Fruit fly (Drosophila melanogaster) whole organism, wandering third instar larva: ENCODE measurements around the gene ninaE.

ENCODE experiments used
- Abd-B ChIP-seq: fragments of >200 bp; optimal IDR thresholded peaks from 2 replicates; lab custom pipeline; 2017; ENCODE audit warnings: missing biosample characterization, missing genetic modification characterization
- CG32264 ChIP-seq: fragments of 200-800 bp; sonication (Bioruptor generic); optimal IDR thresholded peaks from 2 replicates; lab custom pipeline; 2016; ENCODE audit warnings: missing biosample characterization, missing genetic modification characterization
- CG9705 ChIP-seq: fragments of 200-800 bp; sonication (Bioruptor generic); optimal IDR thresholded peaks from 2 replicates; lab custom pipeline; 2018; ENCODE audit warnings: missing biosample characterization, mild to moderate bottlenecking, missing genetic modification characterization
- CrebA ChIP-seq: fragments of 200-800 bp; sonication (Bioruptor generic); optimal IDR thresholded peaks from 2 replicates; lab custom pipeline; 2016; ENCODE audit warnings: missing biosample characterization, mild to moderate bottlenecking, missing genetic modification characterization, borderline replicate concordance
- Dfd ChIP-seq: fragments of >200 bp; optimal IDR thresholded peaks from 2 replicates; lab custom pipeline; 2017; ENCODE audit warnings: missing biosample characterization, missing genetic modification characterization
- Dif ChIP-seq: fragments of 200-275, 200-300 bp; sonication (Bioruptor generic); optimal IDR thresholded peaks from 2 replicates; lab custom pipeline; 2018; ENCODE audit warnings: missing biosample characterization, missing genetic modification characterization; ENCODE audit not compliant: partially characterized antibody
- GATAd ChIP-seq: sonication (Bioruptor generic); optimal IDR thresholded peaks from 2 replicates; lab custom pipeline; 2016; ENCODE audit warnings: missing biosample characterization, missing genetic modification characterization
- HLH106 ChIP-seq: fragments of 200-800 bp; optimal IDR thresholded peaks from 3 replicates; lab custom pipeline; 2019; ENCODE audit warnings: missing biosample characterization, mild to moderate bottlenecking, missing genetic modification characterization, moderate library complexity
- Hnf4 ChIP-seq: fragments of 200-800 bp; sonication (Bioruptor generic); optimal IDR thresholded peaks from 2 replicates; lab custom pipeline; 2016; ENCODE audit warnings: missing biosample characterization, mild to moderate bottlenecking, missing genetic modification characterization
- Hr78 ChIP-seq: fragments of >200 bp; optimal IDR thresholded peaks from 2 replicates; lab custom pipeline; 2017; ENCODE audit warnings: missing biosample characterization, missing genetic modification characterization
- Hr83 ChIP-seq: fragments of 200-300 bp; sonication (Bioruptor generic); optimal IDR thresholded peaks from 2 replicates; lab custom pipeline; 2016; ENCODE audit warnings: missing biosample characterization, mild to moderate bottlenecking, missing genetic modification characterization, moderate library complexity; ENCODE audit not compliant: poor library complexity, severe bottlenecking
- Jra ChIP-seq: sonication (Bioruptor generic); optimal IDR thresholded peaks from 2 replicates; lab custom pipeline; 2016; ENCODE audit warnings: missing biosample characterization, missing genetic modification characterization
- Mio ChIP-seq: sonication (Bioruptor generic); optimal IDR thresholded peaks from 2 replicates; lab custom pipeline; 2016; ENCODE audit warnings: missing biosample characterization, missing genetic modification characterization
- Myc ChIP-seq: fragments of >200 bp; optimal IDR thresholded peaks from 2 replicates; lab custom pipeline; 2017
- N ChIP-seq: fragments of >200 bp; optimal IDR thresholded peaks from 2 replicates; lab custom pipeline; 2018; ENCODE audit warnings: missing biosample characterization, missing external identifiers, missing genetic modification characterization
- OdsH ChIP-seq: fragments of 200-800 bp; sonication (Bioruptor generic); optimal IDR thresholded peaks from 2 replicates; lab custom pipeline; 2016; ENCODE audit warnings: missing biosample characterization, mild to moderate bottlenecking, missing genetic modification characterization
- Rel ChIP-seq, 2 experiments: fragments of 200-800 bp; sonication (Bioruptor generic) in 1 of 2; optimal IDR thresholded peaks; 2 replicates in 1 of 2; 3 replicates in 1 of 2; lab custom pipeline; 2016 to 2019; ENCODE audit warnings: mild to moderate bottlenecking in 2 of 2, missing biosample characterization in 2 of 2, missing genetic modification characterization in 2 of 2, moderate library complexity in 1 of 2
- Sp1 ChIP-seq: fragments of 200-800 bp; sonication (Bioruptor generic); optimal IDR thresholded peaks from 3 replicates; lab custom pipeline; 2019; ENCODE audit warnings: missing biosample characterization, mild to moderate bottlenecking, missing genetic modification characterization, moderate library complexity
- Vsx2 ChIP-seq: fragments of 200-300, 225-300 bp; sonication (Bioruptor generic); optimal IDR thresholded peaks from 2 replicates; lab custom pipeline; 2018; ENCODE audit warnings: missing biosample characterization, missing genetic modification characterization; ENCODE audit not compliant: partially characterized antibody
- br ChIP-seq: fragments of 200-800 bp; sonication (Bioruptor generic); optimal IDR thresholded peaks from 2 replicates; lab custom pipeline; 2016; ENCODE audit warnings: missing biosample characterization, missing genetic modification characterization
- brk ChIP-seq: fragments of 200-800 bp; sonication (Bioruptor generic); optimal IDR thresholded peaks from 2 replicates; lab custom pipeline; 2016; ENCODE audit warnings: missing biosample characterization, mild to moderate bottlenecking, missing genetic modification characterization
- dl ChIP-seq, 2 experiments: fragments of 175-275, 200-275 bp in 1 of 2; fragments of 200-275 bp in 1 of 2; sonication (Bioruptor generic); optimal IDR thresholded peaks; lab custom pipeline; 2018; ENCODE audit warnings: mild to moderate bottlenecking in 2 of 2, missing biosample characterization in 2 of 2, missing genetic modification characterization in 2 of 2, moderate library complexity in 2 of 2; ENCODE audit not compliant: partially characterized antibody in 2 of 2, insufficient read depth in 1 of 2
- dmrt93B ChIP-seq: fragments of 200-800 bp; sonication (Bioruptor generic); optimal IDR thresholded peaks from 2 replicates; lab custom pipeline; 2018; ENCODE audit warnings: missing biosample characterization, mild to moderate bottlenecking, missing genetic modification characterization
- dsf ChIP-seq: sonication (Bioruptor generic); optimal IDR thresholded peaks from 2 replicates; lab custom pipeline; 2016; ENCODE audit warnings: missing biosample characterization, missing genetic modification characterization, borderline replicate concordance
- ey ChIP-seq: fragments of 200-800 bp; sonication (Bioruptor generic); optimal IDR thresholded peaks from 2 replicates; lab custom pipeline; 2016; ENCODE audit warnings: missing biosample characterization, missing genetic modification characterization
- foxo ChIP-seq, 2 experiments: fragments of 200-800 bp; sonication (Bioruptor generic); optimal IDR thresholded peaks; 2 replicates in 1 of 2; 3 replicates in 1 of 2; lab custom pipeline; 2016 to 2017; ENCODE audit warnings: missing biosample characterization in 2 of 2, missing genetic modification characterization in 2 of 2
- fru ChIP-seq: fragments of 200-800 bp; sonication (Bioruptor generic); optimal IDR thresholded peaks from 3 replicates; lab custom pipeline; 2016; ENCODE audit warnings: missing biosample characterization, mild to moderate bottlenecking, missing genetic modification characterization
- h ChIP-seq: fragments of 200-800 bp; sonication (Bioruptor generic); optimal IDR thresholded peaks from 3 replicates; lab custom pipeline; 2016; ENCODE audit warnings: missing biosample characterization, mild to moderate bottlenecking, missing genetic modification characterization
- jim ChIP-seq: fragments of 175-275, 200-325 bp; sonication (Bioruptor generic); optimal IDR thresholded peaks from 2 replicates; lab custom pipeline; 2016; ENCODE audit warnings: missing biosample characterization, mild to moderate bottlenecking, missing genetic modification characterization
- lola ChIP-seq: fragments of >200 bp; optimal IDR thresholded peaks from 2 replicates; lab custom pipeline; 2017; ENCODE audit warnings: missing biosample characterization, missing genetic modification characterization
- pan ChIP-seq: fragments of >200 bp; optimal IDR thresholded peaks from 2 replicates; lab custom pipeline; 2017
- psq ChIP-seq: fragments of 200-800 bp; sonication (Bioruptor generic); optimal IDR thresholded peaks from 3 replicates; lab custom pipeline; 2017; ENCODE audit warnings: missing biosample characterization, mild to moderate bottlenecking, missing genetic modification characterization, moderate library complexity
- rgr ChIP-seq: fragments of 200-800 bp; sonication (Bioruptor generic); optimal IDR thresholded peaks from 3 replicates; lab custom pipeline; 2016; ENCODE audit warnings: missing biosample characterization, mild to moderate bottlenecking, missing genetic modification characterization
- sage ChIP-seq: fragments of 200-800 bp; sonication (Bioruptor generic); optimal IDR thresholded peaks from 2 replicates; lab custom pipeline; 2016; ENCODE audit warnings: missing biosample characterization, mild to moderate bottlenecking, missing genetic modification characterization
- sv ChIP-seq: fragments of 200-800 bp; sonication (Bioruptor generic); optimal IDR thresholded peaks from 3 replicates; lab custom pipeline; 2016; ENCODE audit warnings: missing biosample characterization, missing genetic modification characterization
- tai ChIP-seq: sonication (Bioruptor generic); optimal IDR thresholded peaks from 2 replicates; lab custom pipeline; 2016; ENCODE audit warnings: missing biosample characterization, missing genetic modification characterization
- usp ChIP-seq: fragments of >200 bp; optimal IDR thresholded peaks from 2 replicates; lab custom pipeline; 2017; ENCODE audit warnings: missing biosample characterization, missing genetic modification characterization
- woc ChIP-seq: sonication (Bioruptor generic); optimal IDR thresholded peaks from 2 replicates; lab custom pipeline; 2016; ENCODE audit warnings: missing biosample characterization, mild to moderate bottlenecking, missing genetic modification characterization

ninaE gene

DNA sequence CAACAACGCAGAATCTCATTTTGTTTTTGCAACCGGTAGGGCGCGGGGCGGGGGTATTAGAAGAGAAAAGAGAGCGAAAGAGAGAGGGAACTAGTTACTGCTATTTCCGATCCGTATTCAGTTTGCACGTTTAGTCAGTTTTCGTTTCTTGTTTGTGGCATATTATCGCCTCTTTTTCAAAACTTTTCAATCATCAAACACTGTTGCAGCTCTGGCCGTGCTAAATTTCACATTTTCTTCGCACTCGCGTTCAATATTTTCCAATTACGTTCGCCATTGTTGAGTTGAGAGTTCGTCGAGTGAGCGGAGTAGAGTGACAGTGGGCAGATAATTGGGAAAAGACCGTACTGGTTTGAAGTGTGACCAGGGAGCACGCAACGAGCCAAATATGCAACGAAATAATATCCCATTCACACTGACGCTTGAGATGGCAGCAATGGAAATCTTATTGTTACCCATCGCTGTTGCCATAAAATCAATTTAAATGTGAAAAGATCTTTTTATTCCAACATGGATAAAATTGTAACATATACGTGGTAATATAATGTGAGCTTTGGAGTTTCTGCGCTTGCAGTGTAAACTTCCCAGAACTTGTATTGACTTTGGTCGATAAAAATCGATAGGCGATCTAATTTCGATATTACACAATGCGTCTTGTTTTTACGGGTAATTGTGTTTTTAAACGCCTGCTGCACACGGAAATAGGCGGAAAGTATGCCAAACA, 26.8 kb downstream of the ninaE start, which contains the start of the genes Ire1 and Mrm2:
TSS of gene Ire1 (minus strand) at position 296 of the 724 bp plus-strand sequence.
TSS of gene Mrm2 (plus strand) at position 615 of the 724 bp plus-strand sequence.
- TF ChIP-seq foxo (GFP tag; optimal IDR thresholded peaks at IDR 0.05; lab: Kevin White, UChicago) = peak in 1 of 2 experiments; percentile 85
- TF ChIP-seq rgr (GFP tag; lab: Kevin White, UChicago) = peak; percentile 82
- peak; percentile 63 for TF ChIP-seq Hr83
- peak; percentile 70 for TF ChIP-seq fru (GFP tag; lab: Kevin White, UChicago)
- no peak for TF ChIP-seq usp
- TF ChIP-seq psq (GFP tag; lab: Kevin White, UChicago) = peak; percentile 63
- TF ChIP-seq brk = no peak
- TF ChIP-seq tai (GFP tag; lab: Kevin White, UChicago) = no peak
- no peak for TF ChIP-seq GATAd (GFP tag; lab: Kevin White, UChicago)
- peak; percentile 76 for TF ChIP-seq ey
- peak; percentile 68 for TF ChIP-seq Jra (GFP tag; lab: Kevin White, UChicago)
- TF ChIP-seq Abd-B = peak; percentile 68
- no peak for TF ChIP-seq dl (GFP tag; optimal IDR thresholded peaks at IDR 0.05; lab: Kevin White, UChicago; ENCODE audit: insufficient read depth in 1 of 2, partially characterized antibody in 2 of 2)
- TF ChIP-seq Mio (GFP tag; lab: Kevin White, UChicago) = no peak
- no peak for TF ChIP-seq Dfd (GFP tag; lab: Kevin White, UChicago)
- no peak for TF ChIP-seq Myc (lab: Kevin White, UChicago)
- peak; percentile 75 for TF ChIP-seq sv (GFP tag; lab: Kevin White, UChicago)
- TF ChIP-seq Hr78 (GFP tag; lab: Kevin White, UChicago) = peak; percentile 89
- peak; percentile 84 for TF ChIP-seq Hnf4
- peak; percentile 63 for TF ChIP-seq dmrt93B (GFP tag; lab: Kevin White, UChicago)
- peak; percentile 65 for TF ChIP-seq Sp1 (GFP tag; lab: Kevin White, UChicago)
- TF ChIP-seq br = peak; percentile 73
- TF ChIP-seq lola (GFP tag; lab: Kevin White, UChicago) = peak; percentile 97
- TF ChIP-seq Rel (GFP tag; optimal IDR thresholded peaks at IDR 0.05; lab: Kevin White, UChicago) = no peak
- peak; percentile 60 for TF ChIP-seq Rel (tag; optimal IDR thresholded peaks at IDR 0.05; lab: Kevin White, UChicago)
- TF ChIP-seq dsf (GFP tag; lab: Kevin White, UChicago) = peak; percentile 43
- TF ChIP-seq HLH106 (tag; lab: Kevin White, UChicago) = peak; percentile 80
- peak; percentile 61 for TF ChIP-seq CG9705 (GFP tag; lab: Kevin White, UChicago)
- no peak for TF ChIP-seq Vsx2 (GFP tag; lab: Kevin White, UChicago)
- peak; percentile 60 for TF ChIP-seq Dif (GFP tag; lab: Kevin White, UChicago)
- peak; percentile 67 for TF ChIP-seq jim (GFP tag; lab: Kevin White, UChicago)
- no peak for TF ChIP-seq pan
- TF ChIP-seq OdsH (GFP tag; lab: Kevin White, UChicago) = peak; percentile 63
- TF ChIP-seq CG32264 = no peak
- peak; percentile 100 for TF ChIP-seq N (GFP tag; lab: Kevin White, UChicago)
- TF ChIP-seq CrebA (GFP tag; lab: Kevin White, UChicago) = no peak
- no peak for TF ChIP-seq sage (GFP tag; lab: Kevin White, UChicago)
- peak; percentile 77 for TF ChIP-seq h
- TF ChIP-seq woc (GFP tag; lab: Kevin White, UChicago) = peak; percentile 84

DNA sequence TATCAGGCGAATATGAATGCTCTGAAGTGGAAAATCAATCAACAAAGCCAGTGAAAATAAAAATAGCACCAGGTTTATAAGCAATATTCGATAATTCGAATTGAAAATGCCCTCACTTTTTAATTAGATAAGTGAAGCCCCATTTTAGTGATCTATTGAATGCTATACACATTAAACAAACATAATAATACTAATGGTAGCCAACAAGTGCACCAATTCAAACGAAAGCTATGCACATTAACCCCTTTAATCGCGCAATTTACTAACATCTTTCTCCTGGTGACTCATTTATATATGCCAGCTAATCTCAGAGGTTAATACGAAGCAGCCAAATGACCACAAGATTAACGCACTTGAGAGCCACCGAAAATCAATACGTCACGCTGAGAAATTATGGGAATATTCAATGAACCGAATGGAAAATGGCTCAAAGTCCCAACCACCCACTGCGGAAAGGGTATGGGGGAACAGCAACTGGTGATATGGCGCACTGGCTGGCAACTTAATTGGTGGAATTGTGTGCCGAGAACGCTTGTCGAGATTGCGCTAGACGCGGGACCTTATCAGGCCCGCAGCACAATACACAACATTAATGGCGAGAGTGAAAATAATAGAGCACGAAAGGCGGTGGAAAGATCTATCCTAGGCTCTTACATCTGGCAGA, 28.5 kb downstream of the ninaE start:
- TF ChIP-seq HLH106 (tag; lab: Kevin White, UChicago) (peak; percentile 8), rgr (GFP tag; lab: Kevin White, UChicago) (no peak), fru (GFP tag; lab: Kevin White, UChicago) (peak; percentile 32), ey (peak; percentile 30), OdsH (GFP tag; lab: Kevin White, UChicago) (peak; percentile 28), GATAd (GFP tag; lab: Kevin White, UChicago) (no peak), psq (GFP tag; lab: Kevin White, UChicago) (peak; percentile 40), h (peak; percentile 57), Hnf4 (peak; percentile 24), Rel (GFP tag; optimal IDR thresholded peaks at IDR 0.05; lab: Kevin White, UChicago) (no peak), Rel (tag; optimal IDR thresholded peaks at IDR 0.05; lab: Kevin White, UChicago) (peak; percentile 49), N (GFP tag; lab: Kevin White, UChicago) (no peak), foxo (GFP tag; optimal IDR thresholded peaks at IDR 0.05; lab: Kevin White, UChicago) (peak in 1 of 2 experiments; percentile 27), br (peak; percentile 76)
